Worm (Caenorhabditis elegans) whole organism, L4 larva: Measurements from ENCODE around the gene srh-36.

Experiments used
- egl-27 ChIP-seq: sonication (generic microtip); optimal IDR thresholded peaks from 3 replicates; lab custom pipeline; 2017; ENCODE audit warnings: missing biosample characterization, missing genetic modification reagents, missing genetic modification characterization
- pha-4 ChIP-seq, 2 experiments: fragments of 150-350 bp in 1 of 2; fragments of 200-800 bp in 1 of 2; sonication (Bioruptor generic) in 1 of 2; IDR thresholded peaks in 1 of 2; optimal IDR thresholded peaks in 1 of 2; 2 replicates each; pipeline versions ENCODE4 v1.3.6 to Lab custom; 2014 to 2022; ENCODE audit warnings: missing genetic modification characterization in 2 of 2, missing genetic modification reagents in 2 of 2, missing biosample characterization in 1 of 2, missing compliant biosample characterization in 1 of 2

ce11 chrV:2869503-2869902 is 48.0 kb upstream of the srh-36 start, which contains the start of gene srh-241:
- TF ChIP-seq pha-4 (GFP tag; IDR thresholded peaks at IDR 0.05; lab: Robert Waterston, UW) (no peak), pha-4 (tag; optimal IDR thresholded peaks at IDR 0.05; lab: Kevin White, UChicago) (no peak), egl-27 (tag; lab: Kevin White, UChicago) (no peak)
